Worm (Caenorhabditis elegans) whole organism, L2 larva: Measurements from ENCODE around the gene K02E7.1.

Experiments
- alr-1 ChIP-seq: fragments of 150-350 bp; optimal IDR thresholded peaks from 2 replicates; lab custom pipeline; 2014; ENCODE audit warnings: missing biosample characterization, missing genetic modification characterization
- nhr-6 ChIP-seq: fragments of 150-350 bp; optimal IDR thresholded peaks from 2 replicates; lab custom pipeline; 2014; ENCODE audit warnings: missing biosample characterization, missing genetic modification characterization
- skn-1 ChIP-seq: sonication (generic microtip); optimal IDR thresholded peaks from 2 replicates; lab custom pipeline; 2017; ENCODE audit warnings: missing biosample characterization, missing genetic modification characterization
- unc-62 ChIP-seq: fragments of 150-350 bp; optimal IDR thresholded peaks from 2 replicates; lab custom pipeline; 2014; ENCODE audit warnings: missing biosample characterization, missing genetic modification reagents, missing genetic modification characterization

DNA sequence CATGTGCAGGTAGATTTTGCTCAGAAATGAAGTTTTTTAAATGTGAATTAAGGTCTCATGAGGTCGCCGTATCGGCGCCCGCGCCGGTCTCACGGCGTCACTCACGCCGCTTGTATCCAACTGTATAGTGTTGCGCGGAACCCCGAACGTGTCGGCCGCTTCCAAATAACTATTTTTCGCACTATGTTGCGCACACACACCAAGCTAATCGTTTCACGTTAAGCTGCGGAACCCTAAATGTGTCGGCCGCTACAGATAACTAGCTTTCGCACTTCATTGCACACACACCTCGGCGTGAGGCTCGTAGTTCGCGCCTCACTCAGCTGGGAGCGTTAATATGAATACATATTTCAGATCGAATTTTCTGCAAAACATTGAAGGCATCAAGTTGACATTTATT, 36.0 kb upstream of the K02E7.1 start:
- TF ChIP-seq alr-1: no peak
- TF ChIP-seq unc-62 (GFP tag; lab: Kevin White, UChicago): no peak
- no peak for TF ChIP-seq nhr-6 (tag; lab: Kevin White, UChicago)
- TF ChIP-seq skn-1 (tag; lab: Kevin White, UChicago): no peak
